Worm (Caenorhabditis elegans): Measurements from ENCODE around the gene pha-4.

pha-4 gene

DNA sequence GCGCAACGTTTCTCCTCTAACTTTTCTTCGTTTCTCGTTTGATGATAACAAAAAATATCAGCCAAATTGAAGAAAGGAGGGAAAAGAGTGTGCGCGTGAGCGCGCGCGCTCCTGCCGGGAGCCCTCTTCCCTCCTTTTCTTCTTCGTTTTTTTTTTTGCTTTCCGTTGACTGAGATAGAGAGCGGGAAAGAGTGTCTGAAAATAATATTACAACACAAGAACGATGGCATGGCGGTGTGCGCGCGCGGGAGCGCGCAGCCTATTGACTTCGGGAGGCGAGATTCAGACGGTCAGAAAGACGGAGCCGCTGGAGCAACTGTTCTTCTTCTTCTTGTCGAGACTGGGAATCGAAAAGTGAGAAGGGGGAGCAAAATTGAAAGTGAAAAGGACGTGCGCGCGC lies 40.9 kb downstream of the pha-4 start (continued):
- TF ChIP-seq lir-3 (tag; optimal IDR thresholded peaks at IDR 0.05) (no peak), set-16 (GFP tag; IDR thresholded peaks at IDR 0.05) (peak; percentile 74), arid-1 (GFP tag; conservative IDR thresholded peaks at IDR 0.05) (no peak), ZK337.2 (GFP tag; IDR thresholded peaks at IDR 0.05) (no peak), F49E8.2 (tag; optimal IDR thresholded peaks at IDR 0.05; ENCODE audit: borderline replicate concordance) (no peak), unc-39 (tag; optimal IDR thresholded peaks at IDR 0.05) (no peak), T20F7.1 (GFP tag; optimal IDR thresholded peaks at IDR 0.05) (no peak), zip-11 (GFP tag; IDR thresholded peaks at IDR 0.05) (no peak), Y75B8A.6 (GFP tag; IDR thresholded peaks at IDR 0.05) (no peak), cey-2 (tag; optimal IDR thresholded peaks at IDR 0.05; ENCODE audit: borderline replicate concordance, insufficient read depth) (no peak), ZK546.5 (tag; optimal IDR thresholded peaks at IDR 0.05) (no peak), daf-19 (GFP tag; conservative IDR thresholded peaks at IDR 0.05) (no peak), egl-27 (tag; optimal IDR thresholded peaks at IDR 0.05) (no peak), nhr-111 (GFP tag; optimal IDR thresholded peaks at IDR 0.05) (no peak), snpc-1.2 (GFP tag; IDR thresholded peaks at IDR 0.05) (no peak)

DNA sequence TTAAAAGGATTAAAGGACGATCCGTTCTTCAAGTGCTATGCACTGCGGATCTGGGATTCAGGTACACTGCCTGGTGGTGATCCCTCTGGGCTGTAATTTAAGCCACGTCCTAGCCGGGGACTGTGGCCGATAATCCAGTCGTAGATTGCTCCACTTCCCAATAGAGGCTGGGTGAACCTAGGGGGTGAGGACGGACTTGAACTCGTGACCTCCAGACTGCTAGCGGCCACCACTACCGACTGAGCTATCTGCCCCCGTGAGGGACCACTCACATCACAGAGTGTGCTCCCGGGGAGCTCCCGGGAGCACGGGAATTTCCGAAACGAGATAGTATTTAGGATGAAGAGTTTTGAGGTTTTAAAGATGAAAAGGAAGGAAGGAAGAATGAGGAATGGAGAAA lies 42.5 kb downstream of the pha-4 start:
- TF ChIP-seq set-16 (GFP tag; IDR thresholded peaks at IDR 0.05) (peak; percentile 63), egl-43 (GFP tag; IDR thresholded peaks at IDR 0.05) (peak; percentile 58)

DNA sequence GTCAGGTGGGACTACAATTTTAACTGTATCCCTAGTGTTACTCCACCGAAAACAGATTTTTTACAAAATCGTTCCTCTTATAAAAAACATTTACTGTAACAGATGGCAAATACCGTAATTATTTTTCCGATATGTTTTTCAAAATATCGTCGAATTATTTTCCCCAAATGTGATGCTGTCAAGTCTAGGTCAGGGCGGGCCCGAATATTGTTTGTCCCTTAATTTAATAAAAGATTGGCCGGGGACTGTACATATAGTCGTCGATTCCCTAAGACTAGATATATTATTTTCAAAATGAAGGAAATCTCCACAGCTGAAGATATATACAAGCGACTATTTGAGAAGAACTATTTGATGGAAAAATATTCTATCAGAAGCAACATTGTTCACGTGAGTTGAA lies 45.1 kb downstream of the pha-4 start, which contains the start of gene sdf-9:
TSS of gene sdf-9 (plus strand) at position 301 of the 400 bp plus-strand sequence.
- TF ChIP-seq ZK546.5 (tag; optimal IDR thresholded peaks at IDR 0.05) (no peak), fos-1 (tag; optimal IDR thresholded peaks at IDR 0.05) (no peak), dve-1 (tag; optimal IDR thresholded peaks at IDR 0.05; ENCODE audit: insufficient read depth) (no peak), nhr-6 (tag; optimal IDR thresholded peaks at IDR 0.05) (no peak), lin-29 (GFP tag; IDR thresholded peaks at IDR 0.05) (no peak), lsy-2 (tag; optimal IDR thresholded peaks at IDR 0.05) (no peak), mxl-2 (GFP tag; conservative IDR thresholded peaks at IDR 0.05) (no peak), arid-1 (GFP tag; conservative IDR thresholded peaks at IDR 0.05) (no peak)

DNA sequence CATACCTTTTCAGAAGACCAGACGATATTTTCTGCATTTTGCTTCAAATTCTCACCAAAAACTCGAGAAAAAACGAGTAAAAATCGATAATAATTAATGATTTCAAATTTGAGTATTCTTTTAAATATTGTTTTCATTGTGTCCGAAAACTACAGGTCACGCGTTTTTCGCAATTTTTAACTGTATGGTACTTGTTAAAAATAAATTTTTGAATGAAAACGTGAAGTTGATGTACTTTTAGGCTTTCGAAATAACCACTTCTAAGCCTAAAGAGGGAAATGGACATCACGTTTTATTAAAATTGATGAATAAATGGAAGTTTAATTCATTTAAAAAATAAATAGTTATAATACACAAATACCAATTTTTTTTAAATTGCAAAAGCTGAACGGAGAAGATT lies 50.1 kb downstream of the pha-4 start, which contains the start of gene Y44A6D.5:
TSS of gene Y44A6D.5 (minus strand) at position 101 of the 400 bp plus-strand sequence.
- TF ChIP-seq Y5F2A.4 (GFP tag; optimal IDR thresholded peaks at IDR 0.05), result no peak
- TF ChIP-seq F49E8.2 (tag; optimal IDR thresholded peaks at IDR 0.05; ENCODE audit: borderline replicate concordance), result no peak
- no peak for TF ChIP-seq zfp-3 (GFP tag; conservative IDR thresholded peaks at IDR 0.05)
- no peak for TF ChIP-seq nhr-6 (tag; optimal IDR thresholded peaks at IDR 0.05)
- no peak for TF ChIP-seq lin-38 (GFP tag; IDR thresholded peaks at IDR 0.05)

DNA sequence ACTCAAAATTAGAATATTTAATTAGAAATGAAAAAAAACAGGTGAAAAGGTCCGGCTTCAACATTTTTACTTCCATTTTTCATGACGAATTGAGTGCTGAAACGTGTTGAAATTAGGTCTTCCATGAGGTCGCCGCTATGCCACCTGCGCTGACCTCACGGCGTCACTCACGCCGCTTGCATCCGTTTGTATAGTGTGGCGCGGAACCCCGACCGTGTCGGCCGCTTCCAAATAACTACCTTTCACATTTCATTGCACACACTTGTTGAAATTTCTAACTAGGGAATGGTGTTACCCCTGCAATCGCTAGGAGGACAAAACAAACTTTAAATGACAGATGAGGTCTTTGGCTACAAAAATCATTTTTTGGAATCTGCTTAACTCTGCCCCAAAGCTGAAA lies 50.6 kb downstream of the pha-4 start:
- TF ChIP-seq nhr-41 (GFP tag; IDR thresholded peaks at IDR 0.05), result peak; percentile 33; the same call in 1 of the 2 replicates
- TF ChIP-seq Y105C5A.15 (GFP tag; IDR thresholded peaks at IDR 0.05), result peak; percentile 7; the same call in 1 of the 2 replicates
- TF ChIP-seq php-3 (GFP tag; IDR thresholded peaks at IDR 0.05), result 0 out of 2 replicates have a peak, but pooled peaks have one; percentile 56
- peak; percentile 64 for TF ChIP-seq snpc-4 (tag; optimal IDR thresholded peaks at IDR 0.05)

DNA sequence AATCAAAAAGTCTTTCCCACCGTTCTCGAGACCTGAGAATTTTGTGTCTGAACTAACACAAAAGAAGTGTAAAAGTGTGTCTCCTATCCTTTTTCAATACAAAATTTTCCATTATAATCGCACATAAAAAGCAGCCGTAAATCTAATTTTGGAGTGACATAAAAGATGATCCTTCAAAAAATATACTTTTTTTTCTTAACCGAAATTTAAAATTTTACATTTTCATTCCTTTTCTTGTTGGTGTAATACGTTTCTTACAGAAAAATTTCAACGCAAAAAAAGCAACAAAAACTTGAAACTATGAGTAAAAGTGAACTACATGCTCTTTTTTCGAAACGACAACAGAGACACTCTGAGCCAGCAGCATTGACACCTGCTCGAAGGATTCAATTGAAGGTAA lies 54.2 kb downstream of the pha-4 start, which contains the start of gene Y44A6D.6:
TSS of gene Y44A6D.6 (plus strand) at position 301 of the 400 bp plus-strand sequence.
- no peak for TF ChIP-seq aha-1 (tag)
- TF ChIP-seq F10B5.3 (tag; optimal IDR thresholded peaks at IDR 0.05), result no peak
- TF ChIP-seq T26A8.4 (GFP tag; IDR thresholded peaks at IDR 0.05), result no peak
- no peak for TF ChIP-seq nhr-48 (tag; optimal IDR thresholded peaks at IDR 0.05)
- TF ChIP-seq pha-4 (GFP tag; IDR thresholded peaks at IDR 0.05), result no peak
- TF ChIP-seq pha-4 (tag; optimal IDR thresholded peaks at IDR 0.05), result no peak
- no peak for TF ChIP-seq daf-16 (GFP tag; optimal IDR thresholded peaks at IDR 0.05)
- no peak for TF ChIP-seq daf-16 (tag; optimal IDR thresholded peaks at IDR 0.05)
- TF ChIP-seq zfp-3 (GFP tag; conservative IDR thresholded peaks at IDR 0.05), result no peak
- no peak for TF ChIP-seq T20F7.1 (GFP tag; optimal IDR thresholded peaks at IDR 0.05)
- no peak for TF ChIP-seq F44E2.7 (GFP tag; IDR thresholded peaks at IDR 0.05)
- no peak for TF ChIP-seq duxl-1 (tag; optimal IDR thresholded peaks at IDR 0.05; ENCODE audit: poor library complexity)
- no peak for TF ChIP-seq tra-1 (GFP tag; IDR thresholded peaks at IDR 0.05)
- no peak for TF ChIP-seq D1046.2 (GFP tag; IDR thresholded peaks at IDR 0.05)
- no peak for TF ChIP-seq ceh-32 (tag; optimal IDR thresholded peaks at IDR 0.05; ENCODE audit: poor library complexity)
- TF ChIP-seq ztf-11 (tag; optimal IDR thresholded peaks at IDR 0.05), result no peak
- TF ChIP-seq cey-2 (tag; optimal IDR thresholded peaks at IDR 0.05; ENCODE audit: borderline replicate concordance, insufficient read depth), result no peak
